Fruit fly (Drosophila melanogaster): ENCODE data around the gene CG5880.

The CG5880 gene

DNA sequence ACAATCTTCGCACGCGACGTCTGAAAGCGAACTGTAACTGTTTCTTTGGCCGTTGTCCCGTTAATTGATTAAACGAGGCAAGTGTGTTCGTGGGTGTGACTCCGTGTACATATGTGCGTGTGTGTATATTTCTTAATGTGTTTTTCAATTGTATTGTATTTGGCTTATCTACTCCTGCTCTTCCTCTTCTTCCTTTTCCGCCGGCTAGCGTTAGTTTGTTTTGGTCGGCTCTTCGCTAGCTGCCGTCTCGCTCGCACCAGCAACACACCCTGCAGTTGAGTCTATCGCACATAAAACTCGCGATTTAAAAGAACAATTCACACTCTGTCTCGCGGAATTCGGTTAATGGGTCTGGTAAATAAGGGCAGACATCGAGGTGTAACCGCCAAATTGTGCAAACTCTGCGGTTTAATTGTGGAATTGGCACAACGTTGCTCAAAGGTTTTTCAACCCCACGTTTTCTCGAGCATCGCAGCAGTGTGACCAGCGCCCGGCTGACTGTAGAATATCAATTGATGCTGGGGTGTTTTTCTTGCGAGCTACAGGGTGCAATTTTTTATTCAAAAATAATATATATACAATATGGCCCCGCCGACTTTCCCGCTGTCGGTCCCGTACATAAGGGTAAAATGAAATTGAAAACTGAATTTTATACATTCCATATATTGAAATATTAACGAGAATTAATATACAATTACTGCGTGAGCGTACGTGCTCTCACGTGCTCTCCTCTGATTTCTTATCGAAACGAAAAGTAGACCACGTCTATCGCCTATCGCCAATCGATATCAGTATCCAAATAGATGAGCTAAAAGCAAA lies 4.6 kb upstream of the CG5880 start, which contains the start of the genes gb and CG5815 (continued):
- TF ChIP-seq grn (GFP tag; optimal IDR thresholded peaks at IDR 0.05): peak; percentile 61
- TF ChIP-seq CG4707 (GFP tag; optimal IDR thresholded peaks at IDR 0.05): peak; percentile 13
- TF ChIP-seq CG4424 (GFP tag; optimal IDR thresholded peaks at IDR 0.05): peak; percentile 93
- no peak for TF ChIP-seq luna (GFP tag; optimal IDR thresholded peaks at IDR 0.05)
- TF ChIP-seq CG5953 (GFP tag; IDR thresholded peaks at IDR 0.05): peak; percentile 80
- peak; percentile 90 for TF ChIP-seq CG10147 (GFP tag; optimal IDR thresholded peaks at IDR 0.05)
- peak; percentile 96 for TF ChIP-seq lilli (GFP tag; optimal IDR thresholded peaks at IDR 0.05)
- TF ChIP-seq org-1 (GFP tag; optimal IDR thresholded peaks at IDR 0.05): peak; percentile 72
- TF ChIP-seq jigr1 (GFP tag; IDR thresholded peaks at IDR 0.05): peak; percentile 68; the same call in 1 of the 3 replicates
- TF ChIP-seq lola (GFP tag; optimal IDR thresholded peaks at IDR 0.05): peak in 1 of 3 experiments; percentile 84
- TF ChIP-seq CG7839 (tag; optimal IDR thresholded peaks at IDR 0.05): peak; percentile 88
- TF ChIP-seq NFAT (GFP tag; IDR thresholded peaks at IDR 0.05): peak; percentile 90
- TF ChIP-seq nmo (GFP tag; optimal IDR thresholded peaks at IDR 0.05): peak; percentile 94
- TF ChIP-seq CG10431 (GFP tag; optimal IDR thresholded peaks at IDR 0.05): peak; percentile 57
- TF ChIP-seq CG2875 (GFP tag; optimal IDR thresholded peaks at IDR 0.05): peak; percentile 81
- TF ChIP-seq Hmx (GFP tag; optimal IDR thresholded peaks at IDR 0.05): peak; percentile 76
- TF ChIP-seq Dref (GFP tag; IDR thresholded peaks at IDR 0.05): peak; percentile 85
- peak; percentile 84 for TF ChIP-seq stwl (tag; optimal IDR thresholded peaks at IDR 0.05)
- TF ChIP-seq CG31441 (GFP tag; IDR thresholded peaks at IDR 0.05): peak; percentile 95
- TF ChIP-seq Chrac-16 (GFP tag; optimal IDR thresholded peaks at IDR 0.05): peak; percentile 93
- TF ChIP-seq nom (GFP tag; optimal IDR thresholded peaks at IDR 0.05): no peak
- TF ChIP-seq CG12104 (GFP tag; optimal IDR thresholded peaks at IDR 0.05): peak; percentile 85
- peak; percentile 94 for TF ChIP-seq CG13775 (GFP tag; optimal IDR thresholded peaks at IDR 0.05)
- TF ChIP-seq lab (GFP tag; optimal IDR thresholded peaks at IDR 0.05): peak; percentile 95
- peak; percentile 95 for TF ChIP-seq slbo (GFP tag; IDR thresholded peaks at IDR 0.05)
- peak; percentile 83 for TF ChIP-seq CG9797 (GFP tag; optimal IDR thresholded peaks at IDR 0.05)
- peak; percentile 91 for TF ChIP-seq CG3281 (GFP tag; optimal IDR thresholded peaks at IDR 0.05)
- peak; percentile 92 for TF ChIP-seq CG17328 (GFP tag; IDR thresholded peaks at IDR 0.05)
- TF ChIP-seq ac (GFP tag; optimal IDR thresholded peaks at IDR 0.05): peak; percentile 52
- no peak for TF ChIP-seq repo (GFP tag; optimal IDR thresholded peaks at IDR 0.05)
- peak; percentile 83 for TF ChIP-seq CG10979 (tag; optimal IDR thresholded peaks at IDR 0.05)
- peak; percentile 89 to 92 for TF ChIP-seq dpn (GFP tag; optimal IDR thresholded peaks at IDR 0.05)
- peak; percentile 88 for TF ChIP-seq CG7963 (GFP tag; IDR thresholded peaks at IDR 0.05; ENCODE audit: partially characterized antibody)
- TF ChIP-seq CG12219 (GFP tag; optimal IDR thresholded peaks at IDR 0.05): peak; percentile 61
- no peak for TF ChIP-seq lov (optimal IDR thresholded peaks at IDR 0.05)
- peak; percentile 20; the same call in 1 of the 3 replicates for TF ChIP-seq lov (GFP tag; IDR thresholded peaks at IDR 0.05)
- peak; percentile 95 for TF ChIP-seq CoRest (tag; optimal IDR thresholded peaks at IDR 0.05)
- peak; percentile 70 for TF ChIP-seq CG4617 (GFP tag; optimal IDR thresholded peaks at IDR 0.05; ENCODE audit: borderline replicate concordance)
- peak; percentile 91 for TF ChIP-seq CG1602 (GFP tag; optimal IDR thresholded peaks at IDR 0.05)
- no peak for TF ChIP-seq CG14965 (GFP tag; optimal IDR thresholded peaks at IDR 0.05; ENCODE audit: borderline replicate concordance)
- TF ChIP-seq Mad (GFP tag; optimal IDR thresholded peaks at IDR 0.05): peak; percentile 92
- no peak for TF ChIP-seq CG17568 (GFP tag; optimal IDR thresholded peaks at IDR 0.05)
- TF ChIP-seq CG3065 (GFP tag; optimal IDR thresholded peaks at IDR 0.05): peak; percentile 67
- peak; percentile 89 for TF ChIP-seq tgo (GFP tag; IDR thresholded peaks at IDR 0.05)
- TF ChIP-seq D19B (GFP tag; optimal IDR thresholded peaks at IDR 0.05): peak; percentile 82
- no peak for TF ChIP-seq D (optimal IDR thresholded peaks at IDR 0.05)
- TF ChIP-seq D (GFP tag; optimal IDR thresholded peaks at IDR 0.05): peak; percentile 80
- no peak for TF ChIP-seq Hr39 (optimal IDR thresholded peaks at IDR 0.05)
- TF ChIP-seq ato (GFP tag; IDR thresholded peaks at IDR 0.05; ENCODE audit: partially characterized antibody): peak; percentile 86

Measured in whole organism, embryonic.